Fruit fly (Drosophila melanogaster) whole organism, embryonic: ENCODE measurements around the gene CG15043.
A peak's percentile ranks its signal among the peaks of the same experiment; 100 is the strongest.

Experiments
- Atf-2 ChIP-seq: fragments of 200-800 bp; sonication (Bioruptor generic); optimal IDR thresholded peaks from 2 replicates; lab custom pipeline; 2016; ENCODE audit warnings: missing biosample characterization, missing genetic modification characterization
- Bgb ChIP-seq: fragments of 200-800 bp; sonication (Bioruptor generic); IDR thresholded peaks from 2 replicates; pipeline ENCODE4 v1.3.6; 2022; ENCODE audit warnings: missing biosample characterization, missing genetic modification characterization; ENCODE audit not compliant: partially characterized antibody
- CG11085 ChIP-seq: fragments of 200-800 bp; sonication (Bioruptor generic); IDR thresholded peaks from 2 replicates; pipeline ENCODE4 v1.3.6; 2022; ENCODE audit warnings: missing biosample characterization, missing genetic modification characterization
- CG12104 ChIP-seq: fragments of 200-800 bp; sonication (Bioruptor generic); optimal IDR thresholded peaks from 3 replicates; lab custom pipeline; 2016; ENCODE audit warnings: missing biosample characterization, missing genetic modification characterization
- CG12659 ChIP-seq: fragments of 200-800 bp; sonication (Bioruptor generic); optimal IDR thresholded peaks from 3 replicates; lab custom pipeline; 2017; ENCODE audit warnings: mild to moderate bottlenecking, missing biosample characterization, missing genetic modification reagents, missing genetic modification characterization
- CG13287 ChIP-seq: fragments of 200-800 bp; sonication (Bioruptor generic); IDR thresholded peaks from 2 replicates; pipeline ENCODE4 v1.3.6; 2022; ENCODE audit warnings: missing biosample characterization, missing genetic modification characterization; ENCODE audit not compliant: partially characterized antibody
- CG13424 ChIP-seq: fragments of 200-800 bp; sonication (Bioruptor generic); optimal IDR thresholded peaks from 2 replicates; lab custom pipeline; 2019; ENCODE audit warnings: missing biosample characterization, mild to moderate bottlenecking, missing genetic modification characterization, moderate library complexity
- CG14710 ChIP-seq: fragments of 200-800 bp; sonication (Bioruptor generic); optimal IDR thresholded peaks from 3 replicates; lab custom pipeline; 2019; ENCODE audit warnings: missing biosample characterization, mild to moderate bottlenecking, missing genetic modification characterization, moderate library complexity
- CG1529 ChIP-seq: fragments of 200-800 bp; sonication (Bioruptor generic); optimal IDR thresholded peaks from 3 replicates; lab custom pipeline; 2018; ENCODE audit warnings: missing biosample characterization, missing genetic modification characterization
- CG15514 ChIP-seq: fragments of 200-800 bp; sonication (Bioruptor generic); optimal IDR thresholded peaks from 3 replicates; lab custom pipeline; 2017; ENCODE audit warnings: missing biosample characterization, missing genetic modification characterization, mild to moderate bottlenecking, moderate library complexity, missing genetic modification reagents
- CG1647 ChIP-seq: fragments of 200-800 bp; sonication (Bioruptor generic); optimal IDR thresholded peaks from 3 replicates; lab custom pipeline; 2016; ENCODE audit warnings: missing biosample characterization, missing genetic modification characterization
- CG16779 ChIP-seq: fragments of 200-800 bp; sonication (Bioruptor generic); IDR thresholded peaks from 2 replicates; pipeline ENCODE4 v1.3.6; 2022; ENCODE audit warnings: missing biosample characterization, missing genetic modification characterization
- CG16815 ChIP-seq: fragments of 200-800 bp; sonication (Bioruptor generic); optimal IDR thresholded peaks from 3 replicates; lab custom pipeline; 2017; ENCODE audit warnings: missing biosample characterization, mild to moderate bottlenecking, missing genetic modification characterization
- CG17912 ChIP-seq: fragments of 200-800 bp; sonication (Bioruptor generic); optimal IDR thresholded peaks from 2 replicates; lab custom pipeline; 2018; ENCODE audit warnings: missing biosample characterization, mild to moderate bottlenecking, missing genetic modification characterization
- CG2678 ChIP-seq: fragments of 200-800 bp; sonication (Bioruptor generic); optimal IDR thresholded peaks from 3 replicates; lab custom pipeline; 2019; ENCODE audit warnings: missing biosample characterization, mild to moderate bottlenecking, missing genetic modification characterization, moderate library complexity
- CG30403 ChIP-seq: fragments of 200-800 bp; sonication (Bioruptor generic); optimal IDR thresholded peaks from 3 replicates; lab custom pipeline; 2016; ENCODE audit warnings: missing biosample characterization, missing genetic modification characterization
- CG30431 ChIP-seq: fragments of 200-800 bp; sonication (Bioruptor generic); optimal IDR thresholded peaks from 2 replicates; lab custom pipeline; 2017; ENCODE audit warnings: missing biosample characterization, missing genetic modification characterization
- CG3065 ChIP-seq: fragments of 200-800 bp; sonication (Bioruptor generic); optimal IDR thresholded peaks from 2 replicates; lab custom pipeline; 2016; ENCODE audit warnings: missing biosample characterization, missing genetic modification characterization
- CG33213 ChIP-seq: fragments of 200-800 bp; sonication (Bioruptor generic); optimal IDR thresholded peaks from 3 replicates; lab custom pipeline; 2016; ENCODE audit warnings: missing biosample characterization, missing genetic modification characterization
- CG3838 ChIP-seq: fragments of 200-800 bp; sonication (Bioruptor generic); optimal IDR thresholded peaks from 3 replicates; lab custom pipeline; 2016; ENCODE audit warnings: missing biosample characterization, missing genetic modification characterization
- CG4328 ChIP-seq: fragments of 200-800 bp; sonication (Bioruptor generic); optimal IDR thresholded peaks from 3 replicates; lab custom pipeline; 2017; ENCODE audit warnings: missing biosample characterization, missing genetic modification reagents, missing genetic modification characterization
- CG4707 ChIP-seq: fragments of 200-800 bp; sonication (Bioruptor generic); optimal IDR thresholded peaks from 2 replicates; lab custom pipeline; 2018; ENCODE audit warnings: missing biosample characterization, mild to moderate bottlenecking, missing genetic modification characterization, moderate library complexity
- CG4854 ChIP-seq: fragments of 200-800 bp; sonication (Bioruptor generic); optimal IDR thresholded peaks from 2 replicates; lab custom pipeline; 2016; ENCODE audit warnings: missing biosample characterization, missing genetic modification characterization, inconsistent platforms
- CG7963 ChIP-seq: fragments of 200-800 bp; sonication (Bioruptor generic); IDR thresholded peaks from 3 replicates; pipeline ENCODE4 v1.3.6; 2022; ENCODE audit warnings: missing biosample characterization, missing genetic modification characterization; ENCODE audit not compliant: partially characterized antibody
- CG8478 ChIP-seq: fragments of >200 bp; optimal IDR thresholded peaks from 2 replicates; lab custom pipeline; 2018
- D19B ChIP-seq: fragments of 200-800 bp; sonication (Bioruptor generic); optimal IDR thresholded peaks from 2 replicates; lab custom pipeline; 2017; ENCODE audit warnings: missing biosample characterization, mild to moderate bottlenecking, missing genetic modification characterization
- Doc2 ChIP-seq: fragments of 200-800 bp; sonication (Bioruptor generic); IDR thresholded peaks from 2 replicates; pipeline ENCODE4 v1.3.6; 2022; ENCODE audit warnings: missing biosample characterization, missing genetic modification characterization
- Eip74EF ChIP-seq, 2 experiments: fragments of 200-800 bp in 1 of 2; fragments of >200 bp in 1 of 2; sonication (Bioruptor generic) in 1 of 2; optimal IDR thresholded peaks; 2 replicates each; lab custom pipeline; 2017 to 2019; ENCODE audit warnings: missing biosample characterization in 2 of 2, missing genetic modification characterization in 2 of 2, mild to moderate bottlenecking in 1 of 2, moderate library complexity in 1 of 2
- GATAe ChIP-seq: fragments of 200-800 bp; sonication (Bioruptor generic); conservative IDR thresholded peaks from 2 replicates; pipeline ENCODE4 v1.3.6; 2022; ENCODE audit warnings: missing biosample characterization, missing genetic modification characterization
- Hmx ChIP-seq: fragments of 200-800 bp; sonication (Bioruptor generic); optimal IDR thresholded peaks from 2 replicates; lab custom pipeline; 2016; ENCODE audit warnings: missing biosample characterization, missing genetic modification characterization
- Hr78 ChIP-seq, 2 experiments: fragments of 200-800 bp in 1 of 2; fragments of >200 bp in 1 of 2; sonication (Bioruptor generic) in 1 of 2; optimal IDR thresholded peaks; 2 replicates each; lab custom pipeline; 2017 to 2019; ENCODE audit warnings: missing biosample characterization in 2 of 2, missing genetic modification characterization in 2 of 2, mild to moderate bottlenecking in 1 of 2, moderate library complexity in 1 of 2
- NK7.1 ChIP-seq: fragments of 200-800 bp; sonication (Bioruptor generic); optimal IDR thresholded peaks from 3 replicates; lab custom pipeline; 2016; ENCODE audit warnings: missing biosample characterization, missing genetic modification characterization
- PHDP ChIP-seq: fragments of 200-800 bp; sonication (Bioruptor generic); optimal IDR thresholded peaks from 3 replicates; lab custom pipeline; 2018; ENCODE audit warnings: missing biosample characterization, mild to moderate bottlenecking, missing genetic modification characterization, moderate library complexity
- bbx ChIP-seq: fragments of 200-800 bp; sonication (Bioruptor generic); IDR thresholded peaks from 2 replicates; pipeline ENCODE4 v1.3.6; 2022; ENCODE audit warnings: missing biosample characterization, missing genetic modification characterization; ENCODE audit not compliant: partially characterized antibody
- ci ChIP-seq: fragments of 200-800 bp; sonication (Bioruptor generic); IDR thresholded peaks from 3 replicates; pipeline ENCODE4 v1.3.6; 2022; ENCODE audit warnings: missing biosample characterization, missing genetic modification characterization
- dan ChIP-seq: fragments of 200-800 bp; sonication (Bioruptor generic); IDR thresholded peaks from 2 replicates; pipeline ENCODE4 v1.3.6; 2022; ENCODE audit warnings: missing biosample characterization, missing genetic modification characterization
- gsb-n ChIP-seq: fragments of 200-800 bp; sonication (Bioruptor generic); optimal IDR thresholded peaks from 3 replicates; lab custom pipeline; 2018; ENCODE audit warnings: missing biosample characterization, mild to moderate bottlenecking, missing genetic modification characterization
- inv ChIP-seq: fragments of 200-800 bp; sonication (Bioruptor generic); IDR thresholded peaks from 2 replicates; pipeline ENCODE4 v1.3.6; 2022; ENCODE audit warnings: missing biosample characterization, missing genetic modification characterization; ENCODE audit not compliant: partially characterized antibody
- jing ChIP-seq: fragments of 200-800 bp; sonication (Bioruptor generic); optimal IDR thresholded peaks from 2 replicates; lab custom pipeline; 2018; ENCODE audit warnings: missing biosample characterization, mild to moderate bottlenecking, missing genetic modification characterization
- lilli ChIP-seq: fragments of 200-800 bp; sonication (Bioruptor generic); optimal IDR thresholded peaks from 3 replicates; lab custom pipeline; 2016; ENCODE audit warnings: missing biosample characterization, missing genetic modification characterization
- nerfin-2 ChIP-seq: fragments of 200-800 bp; sonication (Bioruptor generic); IDR thresholded peaks from 2 replicates; pipeline ENCODE4 v1.3.6; 2022; ENCODE audit warnings: missing biosample characterization, missing genetic modification characterization; ENCODE audit not compliant: partially characterized antibody
- onecut ChIP-seq: fragments of 200-800 bp; sonication (Bioruptor generic); IDR thresholded peaks from 2 replicates; pipeline ENCODE4 v1.3.6; 2022; ENCODE audit warnings: missing biosample characterization, missing genetic modification characterization
- psq ChIP-seq: fragments of 200-800 bp; sonication (Bioruptor generic); optimal IDR thresholded peaks from 2 replicates; lab custom pipeline; 2017; ENCODE audit warnings: missing biosample characterization, missing genetic modification characterization
- pzg ChIP-seq: fragments of 200-800 bp; sonication (Bioruptor generic); optimal IDR thresholded peaks from 3 replicates; lab custom pipeline; 2018; ENCODE audit warnings: missing biosample characterization, mild to moderate bottlenecking, missing genetic modification characterization, moderate library complexity
- ro ChIP-seq: fragments of 200-800 bp; sonication (Bioruptor generic); IDR thresholded peaks from 2 replicates; pipeline ENCODE4 v1.3.6; 2022; ENCODE audit warnings: missing biosample characterization, missing genetic modification characterization
- seq ChIP-seq: fragments of 200-800 bp; sonication (Bioruptor generic); IDR thresholded peaks from 2 replicates; pipeline ENCODE4 v1.3.6; 2022; ENCODE audit warnings: missing biosample characterization, missing genetic modification characterization
- slbo ChIP-seq: fragments of 200-800 bp; sonication (Bioruptor generic); IDR thresholded peaks from 2 replicates; pipeline ENCODE4 v1.3.6; 2022; ENCODE audit warnings: missing biosample characterization, missing genetic modification characterization
- unpg ChIP-seq: fragments of 200-800 bp; sonication (Bioruptor generic); optimal IDR thresholded peaks from 3 replicates; lab custom pipeline; 2018; ENCODE audit warnings: missing biosample characterization, mild to moderate bottlenecking, missing genetic modification characterization, moderate library complexity
- vnd ChIP-seq: fragments of 200-800 bp; sonication (Bioruptor generic); IDR thresholded peaks from 3 replicates; pipeline ENCODE4 v1.3.6; 2022; ENCODE audit warnings: missing biosample characterization, missing genetic modification characterization; ENCODE audit not compliant: partially characterized antibody
- zfh2 ChIP-seq: fragments of 200-800 bp; sonication (Bioruptor generic); optimal IDR thresholded peaks from 2 replicates; lab custom pipeline; 2016; ENCODE audit warnings: missing biosample characterization, missing genetic modification characterization

Gene CG15043

dm6 chrX:18499679-18500187, 5.8 kb upstream of the CG15043 start, which contains the start of the genes Pgant7 and Xrcc2 (continued):
- no peak for TF ChIP-seq lilli (GFP tag; lab: Kevin White, UChicago)
- no peak for TF ChIP-seq ro (GFP tag; lab: Robert Waterston, UW)
- no peak for TF ChIP-seq Hr78 (GFP tag; optimal IDR thresholded peaks at IDR 0.05; lab: Kevin White, UChicago)
- no peak for TF ChIP-seq dan (GFP tag; lab: Robert Waterston, UW)
- no peak for TF ChIP-seq CG33213 (GFP tag; lab: Kevin White, UChicago)
- TF ChIP-seq CG1647 (GFP tag; lab: Kevin White, UChicago) = no peak
- no peak for TF ChIP-seq gsb-n (tag; lab: Kevin White, UChicago)
- no peak for TF ChIP-seq NK7.1
- no peak for TF ChIP-seq zfh2 (GFP tag; lab: Kevin White, UChicago)
- peak; percentile 57 for TF ChIP-seq CG15514 (GFP tag; lab: Kevin White, UChicago)
- TF ChIP-seq GATAe (GFP tag; lab: Robert Waterston, UW) = no peak
- TF ChIP-seq D19B (GFP tag; lab: Kevin White, UChicago) = no peak
- peak; percentile 32; the same call in 1 of the 2 replicates for TF ChIP-seq inv (GFP tag; lab: Robert Waterston, UW)
- no peak for TF ChIP-seq ci (GFP tag; lab: Robert Waterston, UW)
- no peak for TF ChIP-seq CG4707
- no peak for TF ChIP-seq CG30403 (GFP tag; lab: Kevin White, UChicago)
- TF ChIP-seq nerfin-2 (GFP tag; lab: Robert Waterston, UW) = peak; percentile 82
- TF ChIP-seq pzg (GFP tag; lab: Kevin White, UChicago) = peak; percentile 65
- no peak for TF ChIP-seq Doc2 (GFP tag; lab: Robert Waterston, UW)
- peak; percentile 48 for TF ChIP-seq CG14710 (tag; lab: Kevin White, UChicago)
- no peak for TF ChIP-seq CG4328 (GFP tag; lab: Kevin White, UChicago)
- TF ChIP-seq unpg (GFP tag; lab: Kevin White, UChicago) = no peak
- no peak for TF ChIP-seq jing (GFP tag; lab: Kevin White, UChicago)
- no peak for TF ChIP-seq Eip74EF (GFP tag; optimal IDR thresholded peaks at IDR 0.05; lab: Kevin White, UChicago)
- no peak for TF ChIP-seq CG16779 (GFP tag; lab: Robert Waterston, UW)
- TF ChIP-seq CG16815 = no peak
- TF ChIP-seq bbx (GFP tag; lab: Robert Waterston, UW) = no peak; the same call in 1 of the 2 replicates
- TF ChIP-seq psq (GFP tag; lab: Kevin White, UChicago) = no peak
- TF ChIP-seq CG8478 (lab: Kevin White, UChicago) = no peak
- TF ChIP-seq onecut = no peak
- TF ChIP-seq CG3065 (GFP tag; lab: Kevin White, UChicago) = no peak
- TF ChIP-seq CG3838 = no peak
- TF ChIP-seq CG13287 (GFP tag; lab: Robert Waterston, UW) = peak; percentile 88
- no peak for TF ChIP-seq Atf-2 (GFP tag; lab: Kevin White, UChicago)
- no peak for TF ChIP-seq CG11085 (GFP tag; lab: Robert Waterston, UW)
- TF ChIP-seq CG12104 (GFP tag; lab: Kevin White, UChicago) = no peak
- TF ChIP-seq slbo (GFP tag; lab: Robert Waterston, UW) = no peak
- no peak for TF ChIP-seq CG17912 (GFP tag; lab: Kevin White, UChicago)
- no peak for TF ChIP-seq seq
- no peak for TF ChIP-seq CG30431 (GFP tag; lab: Kevin White, UChicago)
- no peak for TF ChIP-seq CG13424 (tag; lab: Kevin White, UChicago)
- TF ChIP-seq PHDP = no peak
- no peak for TF ChIP-seq CG4854 (GFP tag; lab: Kevin White, UChicago)
- peak; percentile 53; the same call in 1 of the 3 replicates for TF ChIP-seq CG7963 (GFP tag; lab: Robert Waterston, UW)
- TF ChIP-seq Hmx (GFP tag; lab: Kevin White, UChicago) = no peak
- no peak for TF ChIP-seq CG1529 (GFP tag; lab: Kevin White, UChicago)
- TF ChIP-seq CG2678 (tag; lab: Kevin White, UChicago) = no peak
- TF ChIP-seq Bgb (GFP tag; lab: Robert Waterston, UW) = peak; percentile 70
- peak; percentile 53 for TF ChIP-seq CG12659 (GFP tag; lab: Kevin White, UChicago)
- TF ChIP-seq vnd (GFP tag; lab: Robert Waterston, UW) = peak; percentile 76
